Fruit fly (Drosophila melanogaster) Kc167 (cell line): ENCODE measurements around the gene CG42816.

Source experiments
- Myc ChIP-seq: fragments of >200 bp; optimal IDR thresholded peaks from 2 replicates; lab custom pipeline; 2017; ENCODE audit warnings: missing external identifiers
- Sin3A ChIP-seq: fragments of >200 bp; optimal IDR thresholded peaks from 2 replicates; lab custom pipeline; 2018; ENCODE audit warnings: missing external identifiers
- h ChIP-seq: fragments of >200 bp; optimal IDR thresholded peaks from 3 replicates; lab custom pipeline; 2018; ENCODE audit warnings: missing external identifiers
- insv ChIP-seq: fragments of >200 bp; optimal IDR thresholded peaks from 3 replicates; lab custom pipeline; 2018; ENCODE audit warnings: missing external identifiers
- psq ChIP-seq: fragments of >200 bp; optimal IDR thresholded peaks from 2 replicates; lab custom pipeline; 2017; ENCODE audit warnings: missing external identifiers
- ttk ChIP-seq: sonication (Bioruptor generic); optimal IDR thresholded peaks from 2 replicates; lab custom pipeline; 2017; ENCODE audit warnings: missing external identifiers

DNA sequence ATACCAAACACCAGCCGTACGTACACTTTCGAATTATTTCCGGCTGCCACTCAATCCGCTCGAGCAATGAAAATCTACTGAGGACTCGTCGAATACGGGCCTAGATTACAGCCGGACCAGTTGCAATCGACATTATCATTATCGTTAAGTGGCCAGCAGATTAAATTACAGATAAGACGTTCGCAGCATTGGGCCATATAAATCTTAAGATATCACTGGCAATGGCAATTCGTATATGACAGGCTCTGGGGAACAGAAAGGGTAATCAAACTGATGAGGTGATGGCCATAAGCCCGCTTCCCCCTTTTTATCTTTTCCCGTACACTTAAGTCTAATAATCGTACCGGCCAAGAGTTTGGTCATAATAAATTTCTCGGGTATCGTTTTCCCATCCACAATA lies 16.6 kb upstream of the CG42816 start, which contains the start of gene Cln3:
- TF ChIP-seq psq (lab: Kevin White, UChicago) (no peak), h (lab: Kevin White, UChicago) (no peak), Myc (no peak), insv (no peak), Sin3A (no peak), ttk (lab: Kevin White, UChicago) (no peak)
